Worm (Caenorhabditis elegans): Measurements from ENCODE around the gene maa-1.

DNA sequence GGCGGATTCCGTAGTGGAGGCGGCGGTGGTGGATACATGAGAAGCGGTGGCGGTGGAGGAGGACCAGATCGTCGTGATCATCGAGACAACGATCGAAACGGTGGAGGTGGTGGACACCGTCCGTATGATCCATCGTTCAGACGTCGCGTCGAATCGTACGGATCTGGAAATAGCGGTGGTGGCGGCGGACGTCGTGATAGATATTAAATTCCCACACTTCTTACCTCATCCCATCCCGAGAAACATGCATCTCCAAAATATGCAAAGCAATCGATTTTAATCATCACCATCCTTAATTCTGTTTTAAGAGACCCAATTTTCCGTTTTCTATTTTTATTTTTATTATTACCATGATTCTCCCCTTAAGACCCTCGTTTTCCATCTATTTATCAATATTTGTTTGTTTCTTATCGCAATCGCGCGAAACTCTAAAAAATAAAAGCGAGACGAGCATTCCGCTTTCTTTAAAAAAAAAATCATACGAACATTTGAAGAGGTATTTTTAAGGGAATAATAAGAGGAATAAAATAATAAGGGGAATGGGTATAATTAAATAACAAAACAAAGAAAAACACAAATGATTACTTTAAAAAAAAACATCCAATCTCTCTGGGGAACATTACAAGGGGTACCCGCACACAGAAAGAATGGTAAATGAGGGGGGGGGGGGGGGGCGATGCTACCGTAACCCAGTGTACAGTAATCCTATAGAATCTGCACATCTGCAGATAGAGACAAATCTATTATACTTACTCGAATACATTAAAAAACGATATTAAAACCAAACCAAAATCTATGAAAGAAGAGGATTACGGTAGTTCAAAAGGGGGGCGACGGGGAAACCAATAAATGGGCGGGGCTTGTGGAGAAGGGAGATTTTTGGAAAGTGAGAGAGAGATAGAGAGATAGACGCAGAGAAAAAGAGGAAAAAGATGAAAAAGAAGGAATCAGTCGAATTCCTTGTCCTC is 8.5 kb upstream of the maa-1 start:
- TF ChIP-seq alr-1 (tag; optimal IDR thresholded peaks at IDR 0.05; ENCODE audit: borderline replicate concordance), result no peak
- TF ChIP-seq dsc-1 (tag; optimal IDR thresholded peaks at IDR 0.05), result no peak
- no peak for TF ChIP-seq unc-62 (GFP tag; optimal IDR thresholded peaks at IDR 0.05)
- no peak for TF ChIP-seq tbx-2 (tag; optimal IDR thresholded peaks at IDR 0.05)
- TF ChIP-seq nhr-237 (tag; optimal IDR thresholded peaks at IDR 0.05), result no peak
- no peak for TF ChIP-seq pag-3 (tag; optimal IDR thresholded peaks at IDR 0.05; ENCODE audit: borderline replicate concordance, insufficient read depth)
- no peak for TF ChIP-seq skn-1 (tag; optimal IDR thresholded peaks at IDR 0.05)
- TF ChIP-seq ceh-8 (GFP tag; optimal IDR thresholded peaks at IDR 0.05), result no peak
- no peak for TF ChIP-seq unc-130 (tag; optimal IDR thresholded peaks at IDR 0.05)
- peak in 1 of 2 experiments; percentile 6 for TF ChIP-seq lsy-2 (tag; optimal IDR thresholded peaks at IDR 0.05)
- TF ChIP-seq nhr-28 (tag; optimal IDR thresholded peaks at IDR 0.05), result no peak
- TF ChIP-seq aly-2 (tag; optimal IDR thresholded peaks at IDR 0.05), result no peak
- TF ChIP-seq sox-4 (tag; optimal IDR thresholded peaks at IDR 0.05), result no peak

Data from whole organism, L1 larva.